Fruit fly (Drosophila melanogaster): ENCODE data around the gene Swip-1.

Swip-1 gene

dm6 chr2L:19009130-19009529 lies 22.1 kb upstream of the Swip-1 start, which contains the start of gene RpL30:
RpL30 (minus strand) TSS chr2L:19009306.
- TF ChIP-seq CG14655 (GFP tag; optimal IDR thresholded peaks at IDR 0.05) (peak; percentile 51), gl (tag; optimal IDR thresholded peaks at IDR 0.05) (peak; percentile 76), CG34367 (tag; optimal IDR thresholded peaks at IDR 0.05) (peak; percentile 79), CG8159 (tag; optimal IDR thresholded peaks at IDR 0.05) (peak; percentile 66), CG4496 (GFP tag; IDR thresholded peaks at IDR 0.05) (peak; percentile 83), Pif1B (GFP tag; optimal IDR thresholded peaks at IDR 0.05) (peak; percentile 63), Snoo (tag; optimal IDR thresholded peaks at IDR 0.05) (peak; percentile 90), CG32121 (GFP tag; IDR thresholded peaks at IDR 0.05) (peak; percentile 60; the same call in 1 of the 2 replicates), Pif1A (GFP tag; optimal IDR thresholded peaks at IDR 0.05) (peak; percentile 71), CG10348 (GFP tag; IDR thresholded peaks at IDR 0.05) (no peak), Ets98B (GFP tag; IDR thresholded peaks at IDR 0.05) (peak; percentile 78), CG13204 (GFP tag; optimal IDR thresholded peaks at IDR 0.05) (peak; percentile 79), CG9948 (tag; optimal IDR thresholded peaks at IDR 0.05) (peak; percentile 31), CG17806 (tag; optimal IDR thresholded peaks at IDR 0.05) (peak; percentile 44), D1 (tag; optimal IDR thresholded peaks at IDR 0.05) (no peak), CG12605 (GFP tag; IDR thresholded peaks at IDR 0.05) (peak; percentile 91), rn (GFP tag; IDR thresholded peaks at IDR 0.05) (peak; percentile 40; the same call in 1 of the 2 replicates), fd96Ca (GFP tag; IDR thresholded peaks at IDR 0.05) (no peak; the same call in 2 of the 3 replicates), CG15710 (tag; optimal IDR thresholded peaks at IDR 0.05) (peak; percentile 60), CG8301 (tag; optimal IDR thresholded peaks at IDR 0.05) (peak; percentile 56), EcR (GFP tag; optimal IDR thresholded peaks at IDR 0.05) (peak; percentile 31)

- TF ChIP-seq Pif1B (GFP tag; optimal IDR thresholded peaks at IDR 0.05) (peak; percentile 71), gl (tag; optimal IDR thresholded peaks at IDR 0.05) (no peak), CG8301 (tag; optimal IDR thresholded peaks at IDR 0.05) (peak; percentile 61), CG4496 (GFP tag; IDR thresholded peaks at IDR 0.05) (peak; percentile 80), CG34367 (tag; optimal IDR thresholded peaks at IDR 0.05) (peak; percentile 32), CG8159 (tag; optimal IDR thresholded peaks at IDR 0.05) (peak; percentile 98), Pif1A (GFP tag; optimal IDR thresholded peaks at IDR 0.05) (no peak), CG32121 (GFP tag; IDR thresholded peaks at IDR 0.05) (peak; percentile 63), CG14655 (GFP tag; optimal IDR thresholded peaks at IDR 0.05) (peak; percentile 67), D1 (tag; optimal IDR thresholded peaks at IDR 0.05) (peak; percentile 84), fd96Ca (GFP tag; IDR thresholded peaks at IDR 0.05) (no peak), CG9948 (tag; optimal IDR thresholded peaks at IDR 0.05) (peak; percentile 43), Snoo (tag; optimal IDR thresholded peaks at IDR 0.05) (peak; percentile 9), rn (GFP tag; IDR thresholded peaks at IDR 0.05) (0 out of 2 replicates have a peak, but pooled peaks have one; percentile 25), EcR (GFP tag; optimal IDR thresholded peaks at IDR 0.05) (no peak), CG15710 (tag; optimal IDR thresholded peaks at IDR 0.05) (no peak), Ets98B (GFP tag; IDR thresholded peaks at IDR 0.05) (peak; percentile 60; the same call in 1 of the 2 replicates), CG12605 (GFP tag; IDR thresholded peaks at IDR 0.05) (no peak; the same call in 1 of the 2 replicates), CG13204 (GFP tag; optimal IDR thresholded peaks at IDR 0.05) (no peak), CG10348 (GFP tag; IDR thresholded peaks at IDR 0.05) (no peak), CG17806 (tag; optimal IDR thresholded peaks at IDR 0.05) (peak; percentile 64)
Measured at dm6 chr2L:19002959-19003371, 15.9 kb upstream of the Swip-1 start, which contains the start of gene CG31793. CG31793 (plus strand) TSS chr2L:19003367.

- TF ChIP-seq CG13204 (GFP tag; optimal IDR thresholded peaks at IDR 0.05) (no peak), fd96Ca (GFP tag; IDR thresholded peaks at IDR 0.05) (no peak), gl (tag; optimal IDR thresholded peaks at IDR 0.05) (no peak), CG15710 (tag; optimal IDR thresholded peaks at IDR 0.05) (no peak), CG12605 (GFP tag; IDR thresholded peaks at IDR 0.05) (no peak), CG32121 (GFP tag; IDR thresholded peaks at IDR 0.05) (no peak), Pif1B (GFP tag; optimal IDR thresholded peaks at IDR 0.05) (no peak), Pif1A (GFP tag; optimal IDR thresholded peaks at IDR 0.05) (no peak), CG10348 (GFP tag; IDR thresholded peaks at IDR 0.05) (no peak), rn (GFP tag; IDR thresholded peaks at IDR 0.05) (no peak), CG8301 (tag; optimal IDR thresholded peaks at IDR 0.05) (no peak), CG8159 (tag; optimal IDR thresholded peaks at IDR 0.05) (no peak)
Measured at dm6 chr2L:19002468-19002867, 15.4 kb upstream of the Swip-1 start.

- TF ChIP-seq CG4496 (GFP tag; IDR thresholded peaks at IDR 0.05) (no peak), CG34367 (tag; optimal IDR thresholded peaks at IDR 0.05) (no peak), Ets98B (GFP tag; IDR thresholded peaks at IDR 0.05) (no peak), Snoo (tag; optimal IDR thresholded peaks at IDR 0.05) (no peak), CG12605 (GFP tag; IDR thresholded peaks at IDR 0.05) (no peak), CG8301 (tag; optimal IDR thresholded peaks at IDR 0.05) (no peak), CG32121 (GFP tag; IDR thresholded peaks at IDR 0.05) (no peak), fd96Ca (GFP tag; IDR thresholded peaks at IDR 0.05) (no peak), gl (tag; optimal IDR thresholded peaks at IDR 0.05) (no peak), D1 (tag; optimal IDR thresholded peaks at IDR 0.05) (no peak), rn (GFP tag; IDR thresholded peaks at IDR 0.05) (no peak), EcR (GFP tag; optimal IDR thresholded peaks at IDR 0.05) (no peak), CG17806 (tag; optimal IDR thresholded peaks at IDR 0.05) (no peak), CG13204 (GFP tag; optimal IDR thresholded peaks at IDR 0.05) (no peak), CG15710 (tag; optimal IDR thresholded peaks at IDR 0.05) (no peak), CG14655 (GFP tag; optimal IDR thresholded peaks at IDR 0.05) (no peak)
Measured at dm6 chr2L:18997148-18997547, 10.1 kb upstream of the Swip-1 start, which contains the start of gene CG31792. CG31792 (plus strand) TSS chr2L:18997448.

- TF ChIP-seq D1 (tag; optimal IDR thresholded peaks at IDR 0.05) (no peak), EcR (GFP tag; optimal IDR thresholded peaks at IDR 0.05) (peak; percentile 5)
Measured at dm6 chr2L:18995660-18996417, 8.8 kb upstream of the Swip-1 start, which contains the start of gene CG10650. CG10650 (minus strand) TSS chr2L:18995934.
